Fruit fly (Drosophila melanogaster) S2 (cell line): ENCODE data around the gene CG42675.

Experiments
- CG8478 ChIP-seq: fragments of >200 bp; optimal IDR thresholded peaks from 2 replicates; lab custom pipeline; 2018
- CTCF ChIP-seq, 2 experiments: fragments of >200 bp; optimal IDR thresholded peaks; 2 replicates each; lab custom pipeline; 2018

Gene CG42675

dm6 chr3R:5824456-5824855, 11.0 kb downstream of the CG42675 start, which contains the start of the genes Sec20 and dgrn:
Gene Sec20 (minus strand): TSS chr3R:5824532.
Gene dgrn (plus strand): TSS chr3R:5824615.
- TF ChIP-seq CG8478 (no peak), CTCF (optimal IDR thresholded peaks at IDR 0.05; lab: Kevin White, UChicago) (no peak)

DNA sequence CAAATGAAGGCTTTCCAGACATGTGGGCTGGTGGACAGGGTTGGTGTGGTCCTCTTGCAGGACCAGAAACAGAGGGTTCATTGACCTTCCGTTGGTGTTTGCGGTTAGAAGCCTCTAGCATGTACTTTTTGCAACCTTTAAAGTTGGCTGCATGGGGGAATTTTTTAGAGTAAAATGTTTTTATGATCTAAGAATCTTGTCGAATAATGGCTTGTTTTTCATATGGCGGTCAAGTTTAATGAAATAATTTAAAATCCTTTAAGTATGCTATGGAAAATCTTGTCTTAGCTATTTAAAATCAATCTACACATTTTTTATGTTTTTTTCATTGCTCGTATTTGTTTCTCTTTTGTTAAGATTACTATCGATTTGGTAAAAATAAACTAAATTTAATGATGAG, 16.4 kb downstream of the CG42675 start, which contains the start of gene glob3:
Gene glob3 (plus strand): TSS at position 301 of the 400 bp plus-strand sequence.
- TF ChIP-seq CG8478 (no peak), CTCF (optimal IDR thresholded peaks at IDR 0.05; lab: Kevin White, UChicago) (no peak)

- no peak for TF ChIP-seq CTCF (optimal IDR thresholded peaks at IDR 0.05; lab: Kevin White, UChicago)
- TF ChIP-seq CG8478, result no peak
Measured at dm6 chr3R:5831339-5831738, 17.9 kb downstream of the CG42675 start, which contains the start of gene CG1208. Gene CG1208 (plus strand): TSS chr3R:5831639.

dm6 chr3R:5832345-5832981, 19.1 kb downstream of the CG42675 start:
- TF ChIP-seq CG8478 (no peak), CTCF (optimal IDR thresholded peaks at IDR 0.05; lab: Kevin White, UChicago) (no peak)

dm6 chr3R:5833948-5834504, 20.6 kb downstream of the CG42675 start:
- TF ChIP-seq CG8478 (no peak), CTCF (optimal IDR thresholded peaks at IDR 0.05; lab: Kevin White, UChicago) (no peak)

DNA sequence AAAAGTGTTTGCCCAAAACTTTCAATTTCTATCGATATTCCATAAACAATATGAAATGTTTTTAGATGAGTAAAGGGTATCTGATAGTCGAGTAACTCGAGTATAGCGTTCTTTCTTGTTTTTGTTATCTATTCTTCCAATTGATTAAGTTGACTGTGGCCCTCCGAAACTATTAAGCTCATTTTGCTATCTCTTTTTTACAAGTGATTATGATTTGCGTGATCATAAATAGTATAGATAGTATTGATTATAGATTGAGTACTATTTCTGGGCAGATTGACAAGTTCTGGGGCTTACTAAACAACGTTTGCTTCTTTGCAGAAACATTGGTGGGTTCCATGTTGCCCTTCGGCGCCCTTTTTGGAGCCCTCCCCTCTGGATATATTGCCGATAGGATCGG, 23.1 kb downstream of the CG42675 start:
- TF ChIP-seq CG8478 (no peak), CTCF (optimal IDR thresholded peaks at IDR 0.05; lab: Kevin White, UChicago) (no peak)

DNA sequence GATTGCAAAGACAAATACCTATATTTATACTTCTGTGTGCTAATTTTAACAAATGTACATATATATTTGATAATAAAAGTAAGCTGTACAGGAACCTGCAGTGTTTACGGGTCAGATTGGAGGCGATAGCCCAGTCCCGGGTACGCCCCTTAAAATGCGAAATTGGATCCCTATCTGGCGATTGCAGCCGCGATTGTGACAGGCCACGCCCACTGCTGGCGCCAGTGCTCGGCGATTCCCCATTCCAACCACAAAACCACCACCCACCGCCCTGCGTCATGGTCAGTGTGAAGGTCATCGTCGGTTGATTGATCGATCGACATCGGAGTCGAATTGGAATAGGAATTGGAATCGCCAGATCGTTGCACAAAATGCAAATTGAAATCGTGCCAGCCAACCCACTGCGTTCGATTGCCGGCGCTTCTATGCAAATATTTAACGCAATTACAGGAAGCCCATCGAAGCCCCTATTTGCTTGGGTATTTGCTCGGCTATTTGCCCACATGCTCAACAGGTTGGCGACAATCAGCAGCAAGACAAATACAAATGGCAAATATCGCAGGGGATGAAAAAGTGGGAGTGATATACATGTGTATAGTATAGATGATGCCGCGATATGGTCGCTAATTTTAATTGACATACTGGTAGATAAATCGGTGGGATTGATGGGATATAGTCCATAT, 25.4 kb downstream of the CG42675 start:
- no peak for TF ChIP-seq CTCF (optimal IDR thresholded peaks at IDR 0.05; lab: Kevin White, UChicago)
- TF ChIP-seq CG8478, result no peak

- TF ChIP-seq CTCF (optimal IDR thresholded peaks at IDR 0.05; lab: Kevin White, UChicago) (no peak), CG8478 (no peak)
Measured at dm6 chr3R:5840870-5841269, 27.5 kb downstream of the CG42675 start, which contains the start of gene CG1213. Gene CG1213 (plus strand): TSS chr3R:5841170.

DNA sequence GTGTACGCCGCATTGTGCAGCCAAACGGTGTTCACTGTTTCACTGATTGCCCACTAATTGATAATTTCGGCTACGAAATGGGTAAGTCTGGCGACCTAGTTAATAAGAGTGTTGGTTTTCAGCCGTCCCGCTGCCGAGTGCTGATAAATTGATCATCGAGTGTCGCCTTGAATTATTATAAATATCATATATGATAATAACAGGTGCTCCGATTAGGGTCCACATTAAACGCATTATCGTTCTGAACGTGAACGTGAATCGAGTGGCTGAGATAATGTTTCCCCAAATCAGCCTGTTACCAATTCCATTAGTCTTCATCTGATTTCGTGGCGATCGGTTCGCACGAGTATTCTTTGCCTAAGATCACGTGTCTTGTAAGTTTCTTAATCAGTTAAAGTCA, 27.9 kb downstream of the CG42675 start:
- TF ChIP-seq CG8478, result no peak

DNA sequence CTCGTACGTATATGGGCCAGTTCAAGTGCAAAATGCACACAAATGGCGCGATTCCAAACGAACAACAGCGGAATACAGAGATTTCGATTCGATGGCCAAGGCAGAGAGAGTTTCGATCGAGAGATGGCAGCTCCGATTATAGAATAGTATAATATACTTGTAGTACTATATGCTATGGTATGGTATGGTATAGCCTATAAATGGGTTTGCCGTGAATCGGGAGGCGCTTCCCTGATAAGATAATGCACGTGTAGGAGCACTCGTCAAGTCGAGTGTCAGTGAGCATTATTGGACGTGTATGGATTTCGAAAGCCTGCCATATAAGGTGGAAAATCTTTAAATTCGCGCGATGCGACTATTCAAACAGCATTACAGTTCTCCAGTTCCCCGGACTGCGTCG, 30.1 kb downstream of the CG42675 start:
- no peak for TF ChIP-seq CTCF (optimal IDR thresholded peaks at IDR 0.05; lab: Kevin White, UChicago)
- TF ChIP-seq CG8478, result no peak

DNA sequence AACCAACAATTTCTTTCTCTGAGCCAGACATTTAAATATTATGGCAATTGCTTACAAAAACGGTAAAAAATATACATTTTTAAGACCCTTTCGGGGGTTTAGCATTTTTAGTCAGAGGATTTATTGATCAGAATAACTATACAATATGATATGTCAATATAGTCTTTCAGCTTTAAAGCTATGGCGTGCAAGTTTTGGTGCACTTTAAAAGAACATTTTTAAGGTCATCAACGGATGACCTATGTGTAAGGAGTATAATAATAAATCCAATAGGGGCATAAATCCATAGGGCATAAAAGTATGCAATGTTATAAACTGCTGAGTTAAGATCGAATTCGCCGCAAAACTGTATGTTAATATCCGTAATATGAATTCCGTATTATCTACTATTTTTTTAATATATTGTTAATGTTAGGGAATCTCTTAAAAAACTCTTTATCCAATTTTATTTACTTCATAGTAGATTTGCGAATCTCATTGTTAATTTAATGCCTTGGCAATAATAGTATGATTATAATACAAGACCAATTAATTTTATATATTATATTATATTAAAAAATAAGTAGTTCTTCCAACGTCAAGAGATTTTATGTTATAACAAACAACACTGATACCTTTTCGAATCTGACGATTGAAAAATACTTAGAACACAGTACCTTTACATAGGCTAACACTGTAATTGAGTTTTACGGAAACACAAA, 33.3 kb downstream of the CG42675 start, which contains the start of gene CG14676:
Gene CG14676 (plus strand): TSS at position 651 of the 701 bp plus-strand sequence.
- no peak for TF ChIP-seq CG8478
- TF ChIP-seq CTCF (optimal IDR thresholded peaks at IDR 0.05; lab: Kevin White, UChicago), result no peak

- TF ChIP-seq CG8478, result no peak
- no peak for TF ChIP-seq CTCF (optimal IDR thresholded peaks at IDR 0.05; lab: Kevin White, UChicago)
Measured at dm6 chr3R:5853032-5853431, 39.6 kb downstream of the CG42675 start, which contains the start of gene CG34287. Gene CG34287 (plus strand): TSS chr3R:5853332.

DNA sequence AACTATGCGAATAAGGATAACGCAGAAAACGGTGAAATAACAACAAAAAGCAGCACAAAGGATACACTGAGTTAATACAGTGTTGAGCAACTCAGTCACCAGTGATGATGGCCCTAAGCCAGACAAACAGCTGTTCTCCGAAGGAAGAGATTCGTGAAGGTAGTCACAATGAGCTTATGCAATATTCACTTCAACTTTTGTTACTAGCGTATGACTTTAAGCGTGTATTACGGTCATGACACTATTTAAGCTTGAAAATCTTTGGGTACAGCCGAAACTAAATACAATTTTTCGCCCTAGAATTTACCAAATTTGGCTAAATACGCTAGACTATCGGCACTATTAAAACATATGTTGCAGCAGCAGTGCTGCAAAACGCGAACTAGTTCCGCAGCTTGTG, 42.8 kb downstream of the CG42675 start, which contains the start of the genes disp and ECSIT:
Gene disp (minus strand): TSS at position 97 of the 400 bp plus-strand sequence.
Gene ECSIT (plus strand): TSS at position 371 of the 400 bp plus-strand sequence.
- no peak for TF ChIP-seq CG8478
- peak in 1 of 2 experiments; percentile 47 for TF ChIP-seq CTCF (optimal IDR thresholded peaks at IDR 0.05; lab: Kevin White, UChicago)

- TF ChIP-seq CG8478 (no peak), CTCF (optimal IDR thresholded peaks at IDR 0.05; lab: Kevin White, UChicago) (no peak)
Measured at dm6 chr3R:5860736-5861217, 47.4 kb downstream of the CG42675 start.
